Fruit fly (Drosophila melanogaster) whole organism, embryonic: ENCODE results near the gene CG14229.

Experiments used
- Abd-B ChIP-seq: fragments of 200-800 bp; sonication (Bioruptor generic); optimal IDR thresholded peaks from 2 replicates; lab custom pipeline; 2018; ENCODE audit warnings: missing biosample characterization, mild to moderate bottlenecking, missing genetic modification characterization, moderate library complexity
- Atf-2 ChIP-seq: fragments of 200-800 bp; sonication (Bioruptor generic); optimal IDR thresholded peaks from 2 replicates; lab custom pipeline; 2016; ENCODE audit warnings: missing biosample characterization, missing genetic modification characterization
- Bgb ChIP-seq: fragments of 200-800 bp; sonication (Bioruptor generic); IDR thresholded peaks from 2 replicates; pipeline ENCODE4 v1.3.6; 2022; ENCODE audit warnings: missing biosample characterization, missing genetic modification characterization; ENCODE audit not compliant: partially characterized antibody
- CG10274 ChIP-seq: fragments of 200-800 bp; sonication (Bioruptor generic); optimal IDR thresholded peaks from 3 replicates; lab custom pipeline; 2017; ENCODE audit warnings: missing biosample characterization, mild to moderate bottlenecking, missing genetic modification characterization
- CG10543 ChIP-seq: fragments of 200-800 bp; sonication (Bioruptor generic); optimal IDR thresholded peaks from 3 replicates; lab custom pipeline; 2017; ENCODE audit warnings: missing biosample characterization, mild to moderate bottlenecking, missing genetic modification characterization, moderate library complexity
- CG10959 ChIP-seq: fragments of 200-800 bp; sonication (Bioruptor generic); IDR thresholded peaks from 2 replicates; pipeline ENCODE4 v1.3.6; 2022; ENCODE audit warnings: missing biosample characterization, missing genetic modification characterization
- CG11085 ChIP-seq: fragments of 200-800 bp; sonication (Bioruptor generic); IDR thresholded peaks from 2 replicates; pipeline ENCODE4 v1.3.6; 2022; ENCODE audit warnings: missing biosample characterization, missing genetic modification characterization
- CG11560 ChIP-seq: fragments of 200-800 bp; sonication (Bioruptor generic); IDR thresholded peaks from 3 replicates; pipeline ENCODE4 v1.3.6; 2022; ENCODE audit warnings: missing biosample characterization, missing genetic modification characterization
- CG11695 ChIP-seq: fragments of 200-800 bp; sonication (Bioruptor generic); IDR thresholded peaks from 3 replicates; pipeline ENCODE4 v1.3.6; 2022; ENCODE audit warnings: missing biosample characterization, missing genetic modification characterization
- CG12391 ChIP-seq: fragments of 200-800 bp; sonication (Bioruptor generic); optimal IDR thresholded peaks from 3 replicates; lab custom pipeline; 2018; ENCODE audit warnings: missing biosample characterization, mild to moderate bottlenecking, missing genetic modification characterization, moderate library complexity
- CG12942 ChIP-seq: fragments of 200-800 bp; sonication (Bioruptor generic); optimal IDR thresholded peaks from 3 replicates; lab custom pipeline; 2016; ENCODE audit warnings: missing biosample characterization, missing genetic modification characterization
- CG13624 ChIP-seq: fragments of 200-800 bp; sonication (Bioruptor generic); optimal IDR thresholded peaks from 2 replicates; lab custom pipeline; 2016; ENCODE audit warnings: missing biosample characterization, missing genetic modification characterization
- CG16815 ChIP-seq: fragments of 200-800 bp; sonication (Bioruptor generic); optimal IDR thresholded peaks from 3 replicates; lab custom pipeline; 2017; ENCODE audit warnings: missing biosample characterization, mild to moderate bottlenecking, missing genetic modification characterization
- CG17328 ChIP-seq: fragments of 200-800 bp; sonication (Bioruptor generic); IDR thresholded peaks from 2 replicates; pipeline ENCODE4 v1.3.6; 2022; ENCODE audit warnings: missing biosample characterization, missing genetic modification characterization
- CG17359 ChIP-seq: fragments of 200-800 bp; sonication (Bioruptor generic); optimal IDR thresholded peaks from 3 replicates; lab custom pipeline; 2018; ENCODE audit warnings: missing biosample characterization, mild to moderate bottlenecking, missing genetic modification characterization, moderate library complexity
- CG17612 ChIP-seq: fragments of 200-800 bp; sonication (Bioruptor generic); IDR thresholded peaks from 2 replicates; pipeline ENCODE4 v1.3.6; 2022; ENCODE audit warnings: missing biosample characterization, missing genetic modification characterization
- CG31388 ChIP-seq: fragments of 200-800 bp; sonication (Bioruptor generic); optimal IDR thresholded peaks from 2 replicates; lab custom pipeline; 2016; ENCODE audit warnings: missing biosample characterization, missing genetic modification characterization
- CG32532 ChIP-seq: fragments of 200-800 bp; sonication (Bioruptor generic); IDR thresholded peaks from 2 replicates; pipeline ENCODE4 v1.3.6; 2022; ENCODE audit warnings: missing biosample characterization, missing genetic modification characterization
- CG4360 ChIP-seq: fragments of 200-800 bp; sonication (Bioruptor generic); IDR thresholded peaks from 2 replicates; pipeline ENCODE4 v1.3.6; 2022; ENCODE audit warnings: missing biosample characterization, missing genetic modification characterization
- CG6272 ChIP-seq: fragments of 200-800 bp; sonication (Bioruptor generic); IDR thresholded peaks from 2 replicates; pipeline ENCODE4 v1.3.6; 2022; ENCODE audit warnings: missing biosample characterization, missing genetic modification characterization
- CG8281 ChIP-seq: fragments of 200-800 bp; sonication (Bioruptor generic); optimal IDR thresholded peaks from 2 replicates; lab custom pipeline; 2018; ENCODE audit warnings: missing biosample characterization, mild to moderate bottlenecking, missing genetic modification characterization, moderate library complexity
- CG8388 ChIP-seq: fragments of 200-800 bp; sonication (Bioruptor generic); optimal IDR thresholded peaks from 2 replicates; lab custom pipeline; 2019; ENCODE audit warnings: missing biosample characterization, mild to moderate bottlenecking, missing genetic modification characterization, moderate library complexity
- CG8765 ChIP-seq: fragments of 200-800 bp; sonication (Bioruptor generic); IDR thresholded peaks from 2 replicates; pipeline ENCODE4 v1.3.6; 2022; ENCODE audit warnings: missing biosample characterization, missing genetic modification characterization
- CHES-1-like ChIP-seq: fragments of 200-800 bp; sonication (Bioruptor generic); optimal IDR thresholded peaks from 2 replicates; lab custom pipeline; 2016; ENCODE audit warnings: missing biosample characterization, missing genetic modification characterization
- D19B ChIP-seq: fragments of 200-800 bp; sonication (Bioruptor generic); optimal IDR thresholded peaks from 2 replicates; lab custom pipeline; 2017; ENCODE audit warnings: missing biosample characterization, mild to moderate bottlenecking, missing genetic modification characterization
- Dref ChIP-seq: fragments of 200-800 bp; sonication (Bioruptor generic); IDR thresholded peaks from 2 replicates; pipeline ENCODE4 v1.3.6; 2022; ENCODE audit warnings: missing biosample characterization, missing genetic modification characterization
- Gsc ChIP-seq: fragments of 200-800 bp; sonication (Bioruptor generic); IDR thresholded peaks from 2 replicates; pipeline ENCODE4 v1.3.6; 2022; ENCODE audit warnings: missing biosample characterization, missing genetic modification characterization
- HLH4C ChIP-seq: fragments of 200-800 bp; sonication (Bioruptor generic); IDR thresholded peaks from 3 replicates; pipeline ENCODE4 v1.3.6; 2022; ENCODE audit warnings: missing biosample characterization, missing genetic modification characterization; ENCODE audit not compliant: partially characterized antibody
- Hey ChIP-seq: fragments of 200-800 bp; sonication (Bioruptor generic); optimal IDR thresholded peaks from 3 replicates; lab custom pipeline; 2018; ENCODE audit warnings: missing biosample characterization, mild to moderate bottlenecking, missing genetic modification characterization
- HmgD ChIP-seq: fragments of 200-800 bp; sonication (Bioruptor generic); optimal IDR thresholded peaks from 3 replicates; lab custom pipeline; 2016; ENCODE audit warnings: missing biosample characterization, missing genetic modification characterization
- Hmr ChIP-seq: fragments of 200-800 bp; sonication (Bioruptor generic); optimal IDR thresholded peaks from 3 replicates; lab custom pipeline; 2017; ENCODE audit warnings: mild to moderate bottlenecking, missing biosample characterization, missing genetic modification reagents, missing genetic modification characterization
- Opbp ChIP-seq: fragments of 200-800 bp; sonication (Bioruptor generic); IDR thresholded peaks from 3 replicates; pipeline ENCODE4 v1.3.6; 2022; ENCODE audit warnings: missing biosample characterization, missing genetic modification characterization; ENCODE audit not compliant: partially characterized antibody
- Spps ChIP-seq: fragments of 200-800 bp; sonication (Bioruptor generic); optimal IDR thresholded peaks from 2 replicates; lab custom pipeline; 2018; ENCODE audit warnings: missing biosample characterization, mild to moderate bottlenecking, missing genetic modification characterization
- Stat92E ChIP-seq, 3 experiments: fragments of >200 bp in 2 of 3; fragments of 200-800 bp in 1 of 3; sonication (Bioruptor generic) in 1 of 3; optimal IDR thresholded peaks; 2 replicates each; lab custom pipeline; 2017 to 2019; ENCODE audit warnings: missing biosample characterization in 3 of 3, missing genetic modification characterization in 3 of 3, mild to moderate bottlenecking in 1 of 3, moderate library complexity in 1 of 3
- Vsx1 ChIP-seq: fragments of 200-800 bp; sonication (Bioruptor generic); optimal IDR thresholded peaks from 2 replicates; lab custom pipeline; 2017; ENCODE audit warnings: missing biosample characterization, mild to moderate bottlenecking, missing genetic modification characterization, missing genetic modification reagents
- ash1 ChIP-seq: fragments of 200-800 bp; sonication (Bioruptor generic); optimal IDR thresholded peaks from 2 replicates; lab custom pipeline; 2018; ENCODE audit warnings: missing biosample characterization, mild to moderate bottlenecking, missing genetic modification characterization
- bsh ChIP-seq, 2 experiments: fragments of 200-800 bp; sonication (Bioruptor generic); optimal IDR thresholded peaks; 2 replicates each; lab custom pipeline; 2017 to 2018; ENCODE audit warnings: mild to moderate bottlenecking in 2 of 2, missing biosample characterization in 2 of 2, missing genetic modification characterization in 2 of 2, moderate library complexity in 1 of 2
- chn ChIP-seq: fragments of 200-800 bp; sonication (Bioruptor generic); optimal IDR thresholded peaks from 2 replicates; lab custom pipeline; 2016; ENCODE audit warnings: missing biosample characterization, missing genetic modification characterization
- crol ChIP-seq: fragments of 200-800 bp; sonication (Bioruptor generic); IDR thresholded peaks from 2 replicates; pipeline ENCODE4 v1.3.6; 2022; ENCODE audit warnings: missing biosample characterization, missing genetic modification characterization
- dan ChIP-seq: fragments of 200-800 bp; sonication (Bioruptor generic); IDR thresholded peaks from 2 replicates; pipeline ENCODE4 v1.3.6; 2022; ENCODE audit warnings: missing biosample characterization, missing genetic modification characterization
- dati ChIP-seq: fragments of 200-800 bp; sonication (Bioruptor generic); IDR thresholded peaks from 2 replicates; pipeline ENCODE4 v1.3.6; 2022; ENCODE audit warnings: missing biosample characterization, missing genetic modification characterization
- ewg ChIP-seq: fragments of 200-800 bp; sonication (Bioruptor generic); optimal IDR thresholded peaks from 3 replicates; lab custom pipeline; 2017; ENCODE audit warnings: mild to moderate bottlenecking, missing biosample characterization, missing genetic modification reagents, missing genetic modification characterization
- fd3F ChIP-seq: fragments of 200-800 bp; sonication (Bioruptor generic); optimal IDR thresholded peaks from 2 replicates; lab custom pipeline; 2018; ENCODE audit warnings: missing biosample characterization, mild to moderate bottlenecking, missing genetic modification characterization, moderate library complexity
- lola ChIP-seq, 3 experiments: fragments of >200 bp in 2 of 3; fragments of 200-800 bp in 1 of 3; sonication (Bioruptor generic) in 1 of 3; optimal IDR thresholded peaks; 2 replicates each; lab custom pipeline; 2017 to 2019; ENCODE audit warnings: missing biosample characterization in 3 of 3, missing genetic modification characterization in 3 of 3, mild to moderate bottlenecking in 1 of 3, moderate library complexity in 1 of 3
- peb ChIP-seq: fragments of 200-800 bp; sonication (Bioruptor generic); IDR thresholded peaks from 2 replicates; pipeline ENCODE4 v1.3.6; 2022; ENCODE audit warnings: missing biosample characterization, missing genetic modification characterization
- sc ChIP-seq, 3 experiments: fragments of >200 bp in 2 of 3; fragments of 200-800 bp in 1 of 3; sonication (Bioruptor generic) in 1 of 3; optimal IDR thresholded peaks; 2 replicates in 2 of 3; 3 replicates in 1 of 3; lab custom pipeline; 2017; ENCODE audit warnings: mild to moderate bottlenecking in 1 of 3, missing biosample characterization in 1 of 3, missing genetic modification characterization in 1 of 3, missing genetic modification reagents in 1 of 3
- ttk ChIP-seq: fragments of 200-800 bp; sonication (Bioruptor generic); IDR thresholded peaks from 2 replicates; pipeline ENCODE4 v2.1.2; 2022; ENCODE audit warnings: missing biosample characterization, missing genetic modification characterization
- tx ChIP-seq: fragments of 200-800 bp; sonication (Bioruptor generic); optimal IDR thresholded peaks from 2 replicates; lab custom pipeline; 2016; ENCODE audit warnings: missing biosample characterization, missing genetic modification characterization
- usp ChIP-seq: fragments of >200 bp; optimal IDR thresholded peaks from 2 replicates; lab custom pipeline; 2017; ENCODE audit warnings: missing biosample characterization, missing genetic modification characterization

Gene CG14229

DNA sequence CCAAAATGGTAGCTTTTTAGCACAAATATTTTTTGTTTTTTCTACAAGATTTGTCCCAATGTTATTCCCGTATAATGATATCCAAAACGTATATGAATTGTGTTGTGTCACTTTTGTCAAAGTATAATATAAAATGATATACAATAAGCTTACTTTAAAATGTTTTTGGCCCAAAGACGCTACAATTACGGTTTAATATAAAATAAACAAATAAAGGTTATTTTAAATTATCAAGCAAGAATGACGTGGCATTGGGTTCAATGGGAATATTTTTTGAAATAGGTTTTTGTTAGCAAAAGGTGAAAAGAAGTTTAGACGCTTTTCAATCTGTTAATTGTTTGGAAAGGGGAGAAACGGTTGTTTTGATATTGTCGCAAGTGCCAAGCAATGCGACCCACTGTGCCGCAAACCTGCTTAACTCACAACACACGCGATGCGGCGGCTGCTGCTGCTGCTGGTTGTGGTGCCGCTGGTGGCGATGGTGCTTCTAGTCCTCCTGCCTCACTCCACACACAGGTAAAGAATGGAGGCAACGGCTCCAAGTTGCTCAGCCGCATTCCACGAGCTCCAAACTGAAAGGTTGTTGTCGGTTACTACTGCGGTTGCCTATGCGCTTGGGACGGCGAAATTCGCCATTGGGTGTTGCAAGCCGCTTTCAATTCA lies 31.7 kb downstream of the CG14229 start (continued):
- TF ChIP-seq CG11085 (GFP tag; lab: Robert Waterston, UW) (no peak), CG17328 (no peak), Hmr (GFP tag; lab: Kevin White, UChicago) (peak; percentile 53), ttk (GFP tag; lab: Robert Waterston, UW) (no peak), CG8388 (peak; percentile 39), CG6272 (GFP tag; lab: Robert Waterston, UW) (no peak), CG31388 (GFP tag; lab: Kevin White, UChicago) (no peak), CG17612 (GFP tag; lab: Robert Waterston, UW) (no peak), CG10274 (GFP tag; lab: Kevin White, UChicago) (peak; percentile 25), Atf-2 (GFP tag; lab: Kevin White, UChicago) (no peak), Gsc (GFP tag; lab: Robert Waterston, UW) (no peak), CG4360 (GFP tag; lab: Robert Waterston, UW) (no peak), CG32532 (GFP tag; lab: Robert Waterston, UW) (no peak; the same call in 1 of the 2 replicates), ewg (GFP tag; lab: Kevin White, UChicago) (peak; percentile 19), CG16815 (GFP tag; lab: Kevin White, UChicago) (peak; percentile 61), Dref (no peak), ash1 (no peak), lola (GFP tag; optimal IDR thresholded peaks at IDR 0.05; lab: Kevin White, UChicago) (peak in 1 of 3 experiments; percentile 65), Opbp (GFP tag; lab: Robert Waterston, UW) (no peak), CG12391 (tag; lab: Kevin White, UChicago) (peak; percentile 66), chn (no peak), CG17359 (tag; lab: Kevin White, UChicago) (peak; percentile 35), Bgb (GFP tag; lab: Robert Waterston, UW) (no peak), HLH4C (GFP tag; lab: Robert Waterston, UW) (no peak), CG12942 (GFP tag; lab: Kevin White, UChicago) (peak; percentile 36), Spps (tag; lab: Kevin White, UChicago) (peak; percentile 37), CG8281 (tag; lab: Kevin White, UChicago) (no peak), CG11560 (no peak), bsh (GFP tag; optimal IDR thresholded peaks at IDR 0.05; lab: Kevin White, UChicago) (peak in 1 of 2 experiments; percentile 31), Abd-B (peak; percentile 41), fd3F (peak; percentile 7), CG10543 (GFP tag; lab: Kevin White, UChicago) (peak; percentile 24), Hey (tag; lab: Kevin White, UChicago) (no peak), CG11695 (GFP tag; lab: Robert Waterston, UW) (peak; percentile 46; the same call in 2 of the 3 replicates), tx (GFP tag; lab: Kevin White, UChicago) (no peak), CG8765 (GFP tag; lab: Robert Waterston, UW) (no peak), usp (GFP tag; lab: Kevin White, UChicago) (no peak), Stat92E (GFP tag; optimal IDR thresholded peaks at IDR 0.05; lab: Kevin White, UChicago) (no peak), dati (GFP tag; lab: Robert Waterston, UW) (no peak), CHES-1-like (GFP tag; lab: Kevin White, UChicago) (no peak), D19B (peak; percentile 32), sc (optimal IDR thresholded peaks at IDR 0.05; lab: Kevin White, UChicago) (no peak), sc (GFP tag; optimal IDR thresholded peaks at IDR 0.05; lab: Kevin White, UChicago) (peak; percentile 24), crol (no peak), CG10959 (GFP tag; lab: Robert Waterston, UW) (no peak), peb (no peak), CG13624 (GFP tag; lab: Kevin White, UChicago) (no peak), Vsx1 (GFP tag; lab: Kevin White, UChicago) (no peak), dan (GFP tag; lab: Robert Waterston, UW) (no peak), HmgD (no peak)
